Worm (Caenorhabditis elegans): ENCODE measurements around the gene Y54G2A.38.
"Not testable (repeated sequence)": the region's sequence is repeated elsewhere in the genome, so short reads cannot be mapped to it uniquely, and the experiment has no call there.

Gene Y54G2A.38

ce11 chrIV:2711122-2711669 lies 48.1 kb upstream of the Y54G2A.38 start (continued):
- TF ChIP-seq unc-98 (GFP tag; IDR thresholded peaks at IDR 0.05) = no peak
- no peak for TF ChIP-seq nhr-20 (tag; optimal IDR thresholded peaks at IDR 0.05)
- TF ChIP-seq nhr-28 (tag; optimal IDR thresholded peaks at IDR 0.05) = no peak
- no peak for TF ChIP-seq unc-130 (tag; optimal IDR thresholded peaks at IDR 0.05)
- TF ChIP-seq mdl-1 (tag; optimal IDR thresholded peaks at IDR 0.05) = no peak
- no peak for TF ChIP-seq elt-3 (tag; optimal IDR thresholded peaks at IDR 0.05)
- TF ChIP-seq ceh-88 (GFP tag; IDR thresholded peaks at IDR 0.05) = no peak
- no peak for TF ChIP-seq nhr-85 (tag)
- TF ChIP-seq pqm-1 (tag; optimal IDR thresholded peaks at IDR 0.05) = no peak
- no peak for TF ChIP-seq nhr-19 (GFP tag; conservative IDR thresholded peaks at IDR 0.05)
- TF ChIP-seq C04F5.9 (tag; optimal IDR thresholded peaks at IDR 0.05) = no peak
- peak in 1 of 2 experiments; percentile 16 for TF ChIP-seq lsy-2 (tag; optimal IDR thresholded peaks at IDR 0.05)
- no peak for TF ChIP-seq zag-1 (tag; optimal IDR thresholded peaks at IDR 0.05)
- TF ChIP-seq blmp-1 (tag; optimal IDR thresholded peaks at IDR 0.05) = no peak
- TF ChIP-seq lin-35 (GFP tag; optimal IDR thresholded peaks at IDR 0.05) = peak in 1 of 2 experiments; percentile 56
- peak; percentile 16 for TF ChIP-seq elt-2 (tag; optimal IDR thresholded peaks at IDR 0.05)

ce11 chrIV:2712935-2713334 lies 46.3 kb upstream of the Y54G2A.38 start, which contains the start of gene Y94H6A.12:
Gene Y94H6A.12, minus strand, starts transcription at chrIV:2713035.
- TF ChIP-seq rnt-1 (tag; optimal IDR thresholded peaks at IDR 0.05) (no peak), nhr-19 (GFP tag; conservative IDR thresholded peaks at IDR 0.05) (no peak), sptf-1 (tag; optimal IDR thresholded peaks at IDR 0.05) (no peak), isw-1 (GFP tag; IDR thresholded peaks at IDR 0.05) (no peak), nhr-12 (tag; optimal IDR thresholded peaks at IDR 0.05) (no peak), blmp-1 (tag; optimal IDR thresholded peaks at IDR 0.05) (no peak), C04F5.9 (tag; optimal IDR thresholded peaks at IDR 0.05) (no peak), nhr-84 (tag; optimal IDR thresholded peaks at IDR 0.05) (no peak), mdl-1 (tag; optimal IDR thresholded peaks at IDR 0.05) (no peak), C34B4.2 (tag; optimal IDR thresholded peaks at IDR 0.05) (no peak), hpl-2 (GFP tag; optimal IDR thresholded peaks at IDR 0.05) (no peak), F16B12.6 (tag; optimal IDR thresholded peaks at IDR 0.05) (no peak), elt-3 (tag; optimal IDR thresholded peaks at IDR 0.05) (no peak), grh-1 (GFP tag; IDR thresholded peaks at IDR 0.05) (no peak)

ce11 chrIV:2716474-2716873 lies 42.8 kb upstream of the Y54G2A.38 start, which contains the start of gene Y94H6A.7:
Gene Y94H6A.7, minus strand, starts transcription at chrIV:2716574.
- not testable (repeated sequence) for TF ChIP-seq aha-1, nhr-84, mef-2 (tag; optimal IDR thresholded peaks at IDR 0.05)

- not testable (repeated sequence) for TF ChIP-seq lir-3 (tag; optimal IDR thresholded peaks at IDR 0.05; ENCODE audit: poor library complexity); dsc-1 (tag; optimal IDR thresholded peaks at IDR 0.05); F16B12.6 (tag; optimal IDR thresholded peaks at IDR 0.05)
Measured at ce11 chrIV:2719734-2720133, 39.5 kb upstream of the Y54G2A.38 start, which contains the start of gene ndua-12. Gene ndua-12, minus strand, starts transcription at chrIV:2719834.

ce11 chrIV:2725784-2726183 lies 33.5 kb upstream of the Y54G2A.38 start, which contains the start of gene ubxn-2:
Gene ubxn-2, minus strand, starts transcription at chrIV:2725819.
- peak; percentile 67 for TF ChIP-seq zip-4 (GFP tag; optimal IDR thresholded peaks at IDR 0.05)
- peak; percentile 87 for TF ChIP-seq isw-1 (GFP tag; IDR thresholded peaks at IDR 0.05)
- peak in 1 of 2 experiments; percentile 76 for TF ChIP-seq mdl-1 (tag; optimal IDR thresholded peaks at IDR 0.05)
- TF ChIP-seq pqm-1 (tag; optimal IDR thresholded peaks at IDR 0.05) = no peak
- no peak for TF ChIP-seq tlp-1 (tag; optimal IDR thresholded peaks at IDR 0.05)
- peak; percentile 70 for TF ChIP-seq C16A3.4 (tag; optimal IDR thresholded peaks at IDR 0.05)
- TF ChIP-seq unc-98 (GFP tag; IDR thresholded peaks at IDR 0.05) = no peak
- no peak for TF ChIP-seq nhr-12 (tag; optimal IDR thresholded peaks at IDR 0.05)
- TF ChIP-seq rnt-1 (tag; optimal IDR thresholded peaks at IDR 0.05) = peak; percentile 94
- TF ChIP-seq sox-4 (tag; optimal IDR thresholded peaks at IDR 0.05) = peak; percentile 75
- TF ChIP-seq F16B12.6 (tag; optimal IDR thresholded peaks at IDR 0.05) = peak; percentile 56
- peak; percentile 82 for TF ChIP-seq nhr-20 (tag; optimal IDR thresholded peaks at IDR 0.05)
- no peak for TF ChIP-seq alr-1 (tag; optimal IDR thresholded peaks at IDR 0.05; ENCODE audit: borderline replicate concordance)
- TF ChIP-seq C34B4.2 (tag; optimal IDR thresholded peaks at IDR 0.05) = no peak
- peak; percentile 56 for TF ChIP-seq fkh-4 (tag; optimal IDR thresholded peaks at IDR 0.05; ENCODE audit: borderline replicate concordance)
- TF ChIP-seq nhr-71 (tag; optimal IDR thresholded peaks at IDR 0.05) = peak; percentile 90
- peak; percentile 93 for TF ChIP-seq mep-1 (tag; optimal IDR thresholded peaks at IDR 0.05)
- peak in 1 of 2 experiments; percentile 80 for TF ChIP-seq ztf-11 (tag; optimal IDR thresholded peaks at IDR 0.05)
- peak; percentile 54 for TF ChIP-seq fos-1 (tag; optimal IDR thresholded peaks at IDR 0.05)
- peak; percentile 81 for TF ChIP-seq unc-86 (tag; optimal IDR thresholded peaks at IDR 0.05)
- peak in 3 of 6 experiments; percentile 20 to 77 (median 63) for TF ChIP-seq elt-3 (tag; optimal IDR thresholded peaks at IDR 0.05)
- no peak for TF ChIP-seq nhr-11 (tag; optimal IDR thresholded peaks at IDR 0.05)
- TF ChIP-seq ceh-88 (GFP tag; IDR thresholded peaks at IDR 0.05) = 0 out of 2 replicates have a peak, but pooled peaks have one; percentile 43
- TF ChIP-seq dsc-1 (tag; optimal IDR thresholded peaks at IDR 0.05) = peak; percentile 88
- no peak for TF ChIP-seq nhr-28 (tag; optimal IDR thresholded peaks at IDR 0.05)
- peak; percentile 81 for TF ChIP-seq grh-1 (GFP tag; IDR thresholded peaks at IDR 0.05)
- TF ChIP-seq skn-1 (tag; optimal IDR thresholded peaks at IDR 0.05) = peak; percentile 87

Data from whole organism, L1 larva.